Fruit fly (Drosophila melanogaster): ENCODE measurements around the gene CG44139.

The CG44139 gene

dm6 chr2L:2426444-2427188 is 2.0 kb downstream of the CG44139 start (continued):
- TF ChIP-seq Hr38 (GFP tag; optimal IDR thresholded peaks at IDR 0.05) (peak; percentile 49), CG1621 (tag; optimal IDR thresholded peaks at IDR 0.05) (peak; percentile 78), CG11294 (GFP tag; IDR thresholded peaks at IDR 0.05) (peak; percentile 79), Eip93F (GFP tag; optimal IDR thresholded peaks at IDR 0.05) (no peak), CG6792 (GFP tag; optimal IDR thresholded peaks at IDR 0.05) (peak; percentile 64), CG6854 (GFP tag; optimal IDR thresholded peaks at IDR 0.05) (no peak), CG6808 (GFP tag; optimal IDR thresholded peaks at IDR 0.05) (peak; percentile 73), CG6163 (GFP tag; IDR thresholded peaks at IDR 0.05) (peak; percentile 92), CG3919 (GFP tag; optimal IDR thresholded peaks at IDR 0.05) (peak; percentile 88), Sox102F (GFP tag; optimal IDR thresholded peaks at IDR 0.05) (peak; percentile 17), CG9139 (GFP tag; optimal IDR thresholded peaks at IDR 0.05) (peak; percentile 57), OdsH (GFP tag; optimal IDR thresholded peaks at IDR 0.05) (peak; percentile 89), CG4318 (GFP tag; optimal IDR thresholded peaks at IDR 0.05) (peak; percentile 94), Eip75B (GFP tag; optimal IDR thresholded peaks at IDR 0.05) (peak; percentile 79), esn (GFP tag; optimal IDR thresholded peaks at IDR 0.05) (peak; percentile 41), Lpt (GFP tag; optimal IDR thresholded peaks at IDR 0.05) (peak; percentile 83), Eip78C (GFP tag) (peak; percentile 96), CG11762 (GFP tag; optimal IDR thresholded peaks at IDR 0.05; ENCODE audit: insufficient read depth) (peak; percentile 81), Blimp-1 (GFP tag; optimal IDR thresholded peaks at IDR 0.05) (no peak), salr (GFP tag; optimal IDR thresholded peaks at IDR 0.05) (peak; percentile 66 to 82), achi (GFP tag; optimal IDR thresholded peaks at IDR 0.05) (peak; percentile 84), CG34406 (GFP tag; optimal IDR thresholded peaks at IDR 0.05) (peak; percentile 46), Gug (GFP tag; IDR thresholded peaks at IDR 0.05) (peak; percentile 84), CG16779 (tag; optimal IDR thresholded peaks at IDR 0.05) (peak; percentile 78), dac (GFP tag; optimal IDR thresholded peaks at IDR 0.05) (peak; percentile 91)

dm6 chr2L:2427384-2428208 is 3.0 kb downstream of the CG44139 start:
- TF ChIP-seq CG8119 (GFP tag; IDR thresholded peaks at IDR 0.05): peak; percentile 36; the same call in 1 of the 3 replicates
- no peak for TF ChIP-seq acj6 (GFP tag; optimal IDR thresholded peaks at IDR 0.05)
- peak; percentile 25 for TF ChIP-seq CG6276 (GFP tag; optimal IDR thresholded peaks at IDR 0.05)
- no peak for TF ChIP-seq fd59A (GFP tag; optimal IDR thresholded peaks at IDR 0.05)
- TF ChIP-seq CG7368 (GFP tag; optimal IDR thresholded peaks at IDR 0.05): no peak
- TF ChIP-seq svp (GFP tag): peak; percentile 58
- TF ChIP-seq Met (GFP tag; optimal IDR thresholded peaks at IDR 0.05): no peak
- TF ChIP-seq dsx (GFP tag; optimal IDR thresholded peaks at IDR 0.05; ENCODE audit: poor library complexity, severe bottlenecking): no peak
- peak; percentile 52; the same call in 1 of the 2 replicates for TF ChIP-seq CG15336 (GFP tag; IDR thresholded peaks at IDR 0.05)
- peak; percentile 38; the same call in 2 of the 3 replicates for TF ChIP-seq CG6163 (GFP tag; IDR thresholded peaks at IDR 0.05)
- TF ChIP-seq CG6808 (GFP tag; optimal IDR thresholded peaks at IDR 0.05): no peak
- TF ChIP-seq CG10669 (GFP tag; optimal IDR thresholded peaks at IDR 0.05): no peak
- TF ChIP-seq CG31627 (GFP tag; optimal IDR thresholded peaks at IDR 0.05): no peak
- TF ChIP-seq CG32006 (GFP tag; optimal IDR thresholded peaks at IDR 0.05): peak; percentile 65
- peak; percentile 74 for TF ChIP-seq Eip78C (GFP tag)
- no peak for TF ChIP-seq Blimp-1 (GFP tag; optimal IDR thresholded peaks at IDR 0.05)
- TF ChIP-seq CG3032 (tag; optimal IDR thresholded peaks at IDR 0.05): no peak
- TF ChIP-seq CG6792 (GFP tag; optimal IDR thresholded peaks at IDR 0.05): no peak
- TF ChIP-seq dac (GFP tag; optimal IDR thresholded peaks at IDR 0.05): no peak
- peak; percentile 2 for TF ChIP-seq OdsH (GFP tag; optimal IDR thresholded peaks at IDR 0.05)
